Worm (Caenorhabditis elegans) whole organism, L4/young adult: ENCODE results near the gene R10E11.9.
A peak's percentile ranks its signal among the peaks of the same experiment; 100 is the strongest.

ENCODE experiments used
- W03F9.2 ChIP-seq: fragments of 150-350 bp; optimal IDR thresholded peaks from 2 replicates; lab custom pipeline; 2014; ENCODE audit warnings: missing biosample characterization, missing genetic modification characterization
- dao-5 ChIP-seq: sonication (generic microtip); optimal IDR thresholded peaks from 2 replicates; lab custom pipeline; 2016; ENCODE audit warnings: missing genotype, missing genetic modification characterization, moderate library complexity, missing compliant biosample characterization
- him-1 ChIP-seq: sonication (generic microtip); optimal IDR thresholded peaks from 2 replicates; lab custom pipeline; 2016; ENCODE audit warnings: missing genotype, missing genetic modification reagents, missing genetic modification characterization, missing compliant biosample characterization

R10E11.9 gene

DNA sequence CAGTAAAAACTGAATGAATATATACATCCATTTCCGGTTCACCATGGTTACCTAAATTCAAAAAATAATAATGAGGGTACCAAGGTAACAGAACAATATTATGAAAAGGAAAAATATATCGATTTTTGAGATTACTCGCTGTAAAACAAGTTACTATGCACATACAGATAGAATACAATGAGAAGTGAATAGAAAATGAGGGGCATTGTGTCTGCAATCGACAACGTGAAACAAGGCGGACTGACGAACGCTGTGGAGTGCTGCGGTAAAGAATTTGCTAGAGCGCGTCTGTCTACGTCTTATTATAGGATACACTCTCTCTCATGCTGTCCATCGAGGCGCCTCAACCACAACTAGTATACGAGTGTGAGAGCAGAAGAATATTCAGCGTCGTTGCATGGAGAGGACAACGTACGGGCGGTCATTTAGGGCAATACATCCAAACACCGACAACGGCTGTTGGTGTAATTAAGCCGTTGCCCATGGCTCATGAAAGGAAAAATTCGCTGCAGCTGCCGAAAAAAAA lies 23.7 kb upstream of the R10E11.9 start, which contains the start of gene cnx-1:
Gene cnx-1 (minus strand): TSS at position 51 of the 526 bp plus-strand sequence.
- TF ChIP-seq W03F9.2 (no peak), him-1 (tag; lab: Kevin White, UChicago) (no peak), dao-5 (no peak)

DNA sequence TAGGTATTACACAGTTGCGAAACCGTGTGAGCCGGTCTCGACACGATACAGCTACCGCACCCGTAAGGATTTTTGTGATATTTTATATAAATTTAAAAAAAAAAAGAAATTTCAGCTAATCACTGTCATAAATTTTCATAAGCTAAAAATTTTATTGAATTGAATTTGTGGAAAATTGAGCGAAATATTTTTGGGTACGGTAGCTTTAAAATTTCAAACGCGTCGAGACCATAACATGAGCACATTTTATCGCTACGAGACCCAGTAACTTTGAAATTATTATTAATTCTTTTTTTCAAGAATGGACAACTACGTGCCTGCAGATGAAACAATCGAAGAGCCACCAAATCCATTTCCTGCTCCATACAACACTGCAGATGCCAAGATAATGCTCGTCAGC lies 19.7 kb upstream of the R10E11.9 start, which contains the start of gene ZK632.14:
Gene ZK632.14 (plus strand): TSS at position 301 of the 400 bp plus-strand sequence.
- TF ChIP-seq W03F9.2, result no peak
- no peak for TF ChIP-seq dao-5
- TF ChIP-seq him-1 (tag; lab: Kevin White, UChicago), result no peak

DNA sequence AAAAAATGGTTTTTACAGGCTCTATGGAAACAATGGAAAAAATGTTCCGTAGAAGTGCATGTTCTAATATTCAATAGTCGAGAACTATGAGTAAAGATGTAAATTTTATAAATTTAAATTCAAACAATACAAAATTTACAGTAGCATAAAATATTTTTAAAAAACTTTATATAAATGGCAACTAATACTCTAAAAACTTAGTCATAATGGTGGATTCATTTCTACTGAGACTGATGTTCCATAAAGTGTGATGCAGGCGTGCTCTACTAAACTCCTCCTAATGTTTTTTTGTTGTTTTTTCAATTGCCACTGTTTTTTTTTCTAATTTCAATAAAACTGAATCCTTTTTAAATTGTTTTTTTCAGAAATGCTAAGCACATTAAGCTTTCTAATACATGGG lies 14.7 kb upstream of the R10E11.9 start, which contains the start of gene gtap-2:
Gene gtap-2 (plus strand): TSS at position 366 of the 400 bp plus-strand sequence.
- TF ChIP-seq W03F9.2 (peak; percentile 56), him-1 (tag; lab: Kevin White, UChicago) (no peak)

DNA sequence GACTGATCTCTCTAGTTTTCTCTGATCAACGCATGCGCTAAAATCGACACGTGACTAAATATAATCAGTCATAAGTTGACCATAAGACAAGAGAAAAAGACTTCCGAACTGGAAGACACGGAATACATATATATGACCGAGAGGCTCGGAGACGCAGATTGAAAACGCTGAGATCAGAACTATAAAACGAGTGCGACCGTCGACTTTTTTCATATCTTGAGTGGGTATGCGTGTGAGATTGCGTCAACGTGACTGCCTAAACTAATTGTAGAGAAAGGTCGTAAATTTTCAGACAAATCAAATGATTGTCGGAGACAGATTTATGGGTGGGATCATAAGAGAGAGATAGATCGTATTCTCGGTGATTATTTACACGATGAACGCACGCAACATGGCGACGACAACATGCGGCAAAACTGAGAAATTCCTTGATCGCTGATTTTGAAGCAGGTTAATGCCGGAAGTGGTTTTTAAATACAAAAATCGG lies 14.2 kb upstream of the R10E11.9 start:
- TF ChIP-seq W03F9.2 (no peak), dao-5 (no peak), him-1 (tag; lab: Kevin White, UChicago) (no peak)

DNA sequence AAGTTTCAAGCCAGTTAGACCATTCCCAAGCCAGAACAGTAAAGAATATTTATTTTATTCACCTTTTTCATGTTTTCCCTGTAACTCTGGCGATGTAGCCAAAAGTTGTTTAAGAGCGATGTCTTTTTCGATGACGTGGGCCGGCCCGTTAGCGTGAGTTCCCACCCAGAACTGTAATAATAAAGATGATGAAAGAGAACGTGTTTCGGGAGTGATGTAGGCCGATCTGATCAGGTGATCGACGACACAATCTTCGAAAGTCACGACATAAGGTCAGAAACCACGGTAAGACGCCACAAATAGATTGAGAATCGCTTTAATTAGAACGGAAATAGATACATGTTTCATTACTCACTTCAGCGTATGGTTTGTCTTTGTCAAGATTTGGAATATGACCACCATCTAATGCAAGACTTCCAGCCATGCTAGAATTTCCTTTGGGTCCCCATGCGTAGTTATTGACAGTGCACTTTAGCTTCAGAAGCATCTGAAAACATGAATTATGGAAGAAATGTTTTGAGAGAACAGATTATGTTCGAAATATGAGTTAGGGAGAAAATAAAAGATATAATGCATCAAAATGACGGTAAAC lies 13.6 kb upstream of the R10E11.9 start, which contains the start of gene ZK632.4:
Gene ZK632.4 (minus strand): TSS at position 487 of the 592 bp plus-strand sequence.
- TF ChIP-seq him-1 (tag; lab: Kevin White, UChicago), result no peak
- TF ChIP-seq dao-5, result no peak
- TF ChIP-seq W03F9.2, result no peak

DNA sequence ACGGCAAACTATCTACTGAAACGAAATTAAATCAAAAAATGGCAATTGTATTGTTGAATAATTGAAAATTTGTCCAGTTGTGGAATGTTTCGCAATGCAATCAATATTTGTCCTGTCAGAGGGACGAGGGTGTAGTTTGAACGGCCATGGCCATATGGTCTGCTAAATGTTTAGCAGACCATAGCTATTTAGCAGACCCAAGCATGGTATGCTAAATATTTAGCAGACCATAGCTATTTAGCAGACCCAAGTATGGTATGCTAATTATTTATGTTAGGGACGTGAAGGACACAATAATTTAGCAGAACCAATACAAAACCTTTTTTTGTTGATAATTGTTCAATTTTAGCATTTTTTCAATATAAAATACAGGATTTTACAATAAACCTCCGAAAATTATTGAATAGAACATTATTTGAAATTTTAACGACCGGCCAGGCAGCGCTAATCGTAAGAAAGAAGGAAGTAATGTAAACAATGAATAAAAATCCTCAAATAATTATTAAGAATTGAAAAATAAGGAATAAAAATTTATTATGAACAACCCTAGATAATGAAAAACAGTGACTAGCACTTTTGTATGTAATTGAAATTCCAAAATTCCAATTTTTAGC lies 11.7 kb upstream of the R10E11.9 start, which contains the start of gene riok-3:
Gene riok-3 (minus strand): TSS at position 15 of the 614 bp plus-strand sequence.
- TF ChIP-seq dao-5 (no peak), him-1 (tag; lab: Kevin White, UChicago) (no peak), W03F9.2 (no peak)

DNA sequence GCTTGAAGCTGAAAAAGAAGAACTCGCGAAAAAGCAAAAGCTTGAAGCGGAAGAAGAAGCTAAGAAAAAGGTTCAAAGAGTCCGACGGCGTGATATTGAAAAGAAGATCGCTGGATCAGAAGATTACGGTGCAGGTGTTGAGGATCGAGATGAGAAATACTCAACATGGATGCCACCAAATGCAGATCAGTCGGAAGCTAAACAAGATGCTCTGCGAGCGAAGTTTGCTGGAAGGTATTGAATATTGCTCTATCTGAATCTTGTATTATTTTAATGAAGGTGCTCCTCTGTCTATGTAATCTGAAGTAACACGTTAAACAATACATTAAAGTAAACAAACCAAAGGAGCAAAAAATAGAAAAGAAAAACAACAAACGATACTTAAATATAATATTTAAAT lies 8.6 kb upstream of the R10E11.9 start:
- TF ChIP-seq him-1 (tag; lab: Kevin White, UChicago) (no peak), W03F9.2 (no peak), dao-5 (no peak)

DNA sequence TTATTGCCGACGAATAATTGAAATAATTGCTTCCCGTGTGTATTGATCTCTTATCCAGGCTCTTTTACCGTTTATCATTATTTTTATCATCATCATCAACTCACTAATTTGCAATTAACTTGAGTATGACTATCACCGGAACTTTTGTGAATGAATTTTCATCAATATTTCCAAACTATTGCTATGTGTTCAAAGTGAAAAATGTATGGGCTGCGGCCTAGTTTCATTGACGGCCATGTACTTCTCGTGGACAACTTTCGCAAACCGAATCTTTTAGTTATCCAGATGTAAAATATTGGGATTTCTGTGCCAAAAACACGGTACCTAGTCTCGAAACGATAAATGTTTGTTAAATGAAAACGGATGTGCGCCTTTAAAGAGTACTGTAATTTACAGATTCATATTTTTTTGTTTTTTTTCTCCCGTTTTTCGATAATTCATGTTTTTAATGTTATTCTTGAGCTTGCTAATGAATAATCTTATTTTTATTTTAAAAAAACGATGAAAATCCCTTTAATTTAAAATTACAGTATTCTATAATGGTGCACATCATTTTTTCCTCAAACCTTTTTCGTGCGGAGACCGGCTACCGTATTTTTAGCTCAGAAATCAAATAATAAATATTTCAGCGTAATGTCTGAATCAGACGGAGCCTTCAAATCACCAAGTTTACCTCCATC lies 5.2 kb upstream of the R10E11.9 start, which contains the start of gene ZK632.2:
Gene ZK632.2 (plus strand): TSS at position 630 of the 680 bp plus-strand sequence.
- TF ChIP-seq W03F9.2 (no peak), him-1 (tag; lab: Kevin White, UChicago) (no peak), dao-5 (no peak)

DNA sequence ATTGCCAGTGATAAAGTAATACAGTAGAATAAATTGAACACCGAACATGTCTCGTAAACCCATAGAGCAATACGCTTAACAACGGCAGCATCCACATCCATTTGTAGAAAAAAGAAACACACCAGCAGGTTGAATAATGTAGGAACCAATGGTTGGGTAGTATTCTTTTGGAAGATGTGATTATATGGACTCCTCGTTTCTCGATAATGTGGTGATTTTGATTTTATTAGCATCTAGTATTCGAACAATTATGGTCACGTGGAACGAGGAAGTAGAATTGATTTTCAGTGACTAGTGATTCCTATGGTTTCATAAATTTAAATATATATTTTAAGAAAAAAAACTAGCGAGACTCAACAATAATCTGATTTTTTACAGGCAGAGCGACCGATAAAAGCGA lies 3.0 kb upstream of the R10E11.9 start, which contains the start of gene srxa-10:
Gene srxa-10 (minus strand): TSS at position 101 of the 400 bp plus-strand sequence.
- no peak for TF ChIP-seq W03F9.2
- no peak for TF ChIP-seq him-1 (tag; lab: Kevin White, UChicago)
- TF ChIP-seq dao-5, result no peak

DNA sequence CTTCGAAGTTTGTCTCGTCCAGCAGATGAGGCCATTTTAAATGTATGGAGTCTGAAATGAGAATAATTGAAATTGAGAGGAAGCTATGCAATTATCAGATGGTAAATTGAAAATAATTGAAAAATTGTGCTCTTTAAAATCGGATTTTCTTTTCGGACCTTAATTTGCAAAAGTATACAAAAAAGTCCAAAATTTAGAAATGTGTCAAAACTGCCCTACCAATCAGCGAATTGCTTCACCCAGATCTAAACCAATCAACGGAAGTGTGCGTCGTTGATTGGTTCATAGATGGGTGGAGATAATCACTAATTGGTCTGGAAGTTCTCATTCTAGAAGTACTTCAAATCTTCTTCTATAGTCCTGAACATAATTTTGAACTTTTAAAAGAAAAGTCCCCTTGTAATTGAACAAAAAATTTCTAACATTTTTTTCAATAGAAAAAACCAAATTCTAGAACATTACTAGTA lies 3.8 kb downstream of the R10E11.9 start, which contains the start of gene R10E11.5:
Gene R10E11.5 (minus strand): TSS at position 51 of the 467 bp plus-strand sequence.
- TF ChIP-seq him-1 (tag; lab: Kevin White, UChicago), result no peak
- TF ChIP-seq dao-5, result no peak

DNA sequence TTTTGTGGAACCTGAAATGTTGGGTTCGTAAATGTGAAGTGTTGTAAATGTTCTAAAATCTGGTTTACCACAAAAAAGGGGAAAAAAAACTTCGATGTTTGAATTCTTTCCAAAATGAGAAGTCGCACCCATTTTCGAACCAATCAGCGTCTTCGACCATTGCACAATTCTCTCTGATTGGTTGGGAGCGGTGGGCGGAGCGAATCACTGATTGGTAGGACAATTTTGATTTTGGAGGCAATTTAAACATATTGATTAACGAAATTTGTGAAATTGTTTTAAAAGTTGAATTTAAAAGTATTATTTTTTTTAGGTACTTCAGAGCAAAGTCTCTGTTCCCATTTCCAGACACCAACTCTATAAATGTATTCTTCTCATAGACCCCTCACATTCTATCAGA lies 4.4 kb downstream of the R10E11.9 start:
- TF ChIP-seq him-1 (tag; lab: Kevin White, UChicago) (no peak), dao-5 (no peak), W03F9.2 (no peak)

DNA sequence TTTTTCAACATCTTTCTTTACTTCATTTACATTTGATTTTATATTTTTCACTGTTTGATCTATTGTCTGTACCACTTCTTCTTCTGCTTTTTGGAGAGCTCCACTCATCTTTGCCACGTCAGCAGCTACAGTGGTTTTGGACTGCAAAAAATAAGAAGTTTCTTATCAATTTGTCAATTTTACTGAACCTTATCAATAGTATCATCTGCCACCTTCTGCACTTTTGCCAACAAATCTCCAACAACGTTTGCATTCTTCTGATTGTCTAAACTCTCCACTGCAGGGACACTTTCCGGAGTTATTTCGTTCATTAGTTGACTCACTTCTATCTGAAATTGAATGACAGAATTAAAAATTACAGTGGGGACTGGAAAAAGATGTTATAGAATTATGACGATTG lies 6.7 kb downstream of the R10E11.9 start:
- TF ChIP-seq W03F9.2 (no peak), him-1 (tag; lab: Kevin White, UChicago) (no peak), dao-5 (no peak)

DNA sequence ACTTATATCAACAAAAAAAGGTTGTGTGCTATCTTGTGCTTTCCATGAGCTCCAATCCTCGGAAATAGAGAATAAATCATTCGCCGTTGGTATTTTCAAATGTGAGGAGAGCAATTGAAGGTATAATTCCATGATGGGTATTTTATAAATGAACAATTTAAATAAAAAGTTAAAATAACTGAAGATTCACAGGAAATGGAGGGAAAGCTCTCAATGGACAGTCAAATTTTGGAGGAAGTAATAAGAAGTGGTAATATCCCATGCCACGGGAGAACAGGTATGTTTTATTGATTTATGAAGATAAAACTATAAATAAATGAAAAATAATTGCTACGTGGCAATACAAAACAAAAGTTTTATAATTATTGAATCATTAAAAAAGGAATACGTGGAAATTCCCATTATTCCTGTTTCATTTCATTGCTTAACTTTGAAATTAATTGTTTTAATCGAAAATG lies 10.3 kb downstream of the R10E11.9 start:
- TF ChIP-seq him-1 (tag; lab: Kevin White, UChicago) (no peak), W03F9.2 (no peak), dao-5 (no peak)
